Fruit fly (Drosophila melanogaster) whole organism, embryonic: Measurements from ENCODE around the gene CG33282.
A peak's percentile ranks its signal among the peaks of the same experiment; 100 is the strongest.

ENCODE experiments used
- Atf-2 ChIP-seq: fragments of 200-800 bp; sonication (Bioruptor generic); optimal IDR thresholded peaks from 2 replicates; lab custom pipeline; 2016; ENCODE audit warnings: missing biosample characterization, missing genetic modification characterization
- Atf6 ChIP-seq: fragments of 200-800 bp; sonication (Bioruptor generic); IDR thresholded peaks from 2 replicates; pipeline ENCODE4 v1.3.6; 2022; ENCODE audit warnings: missing biosample characterization, missing genetic modification characterization
- C15 ChIP-seq: fragments of 200-800 bp; sonication (Bioruptor generic); IDR thresholded peaks from 3 replicates; pipeline ENCODE4 v1.3.6; 2022; ENCODE audit warnings: missing biosample characterization, missing genetic modification characterization
- CG10366 ChIP-seq: fragments of 200-800 bp; sonication (Bioruptor generic); IDR thresholded peaks from 2 replicates; pipeline ENCODE4 v1.3.6; 2022; ENCODE audit warnings: missing biosample characterization, missing genetic modification characterization
- CG10979 ChIP-seq: fragments of 200-800 bp; sonication (Bioruptor generic); optimal IDR thresholded peaks from 2 replicates; lab custom pipeline; 2018; ENCODE audit warnings: missing biosample characterization, mild to moderate bottlenecking, missing genetic modification characterization, moderate library complexity
- CG11695 ChIP-seq: fragments of 200-800 bp; sonication (Bioruptor generic); IDR thresholded peaks from 3 replicates; pipeline ENCODE4 v1.3.6; 2022; ENCODE audit warnings: missing biosample characterization, missing genetic modification characterization
- CG12299 ChIP-seq: fragments of 200-800 bp; sonication (Bioruptor generic); optimal IDR thresholded peaks from 2 replicates; lab custom pipeline; 2018; ENCODE audit warnings: missing biosample characterization, mild to moderate bottlenecking, missing genetic modification characterization
- CG12942 ChIP-seq: fragments of 200-800 bp; sonication (Bioruptor generic); optimal IDR thresholded peaks from 3 replicates; lab custom pipeline; 2016; ENCODE audit warnings: missing biosample characterization, missing genetic modification characterization
- CG16813 ChIP-seq: fragments of 200-800 bp; sonication (Bioruptor generic); IDR thresholded peaks from 3 replicates; pipeline ENCODE4 v1.3.6; 2022; ENCODE audit warnings: missing biosample characterization, missing genetic modification characterization; ENCODE audit not compliant: partially characterized antibody
- CG18262 ChIP-seq: fragments of 200-800 bp; optimal IDR thresholded peaks from 3 replicates; lab custom pipeline; 2019; ENCODE audit warnings: missing biosample characterization, mild to moderate bottlenecking, missing genetic modification characterization, moderate library complexity
- CG2889 ChIP-seq: fragments of 200-800 bp; sonication (Bioruptor generic); IDR thresholded peaks from 3 replicates; pipeline ENCODE4 v1.3.6; 2022; ENCODE audit warnings: missing biosample characterization, missing genetic modification characterization
- CG6654 ChIP-seq: fragments of 200-800 bp; sonication (Bioruptor generic); optimal IDR thresholded peaks from 2 replicates; lab custom pipeline; 2017; ENCODE audit warnings: missing biosample characterization, mild to moderate bottlenecking, missing genetic modification characterization
- CG7556 ChIP-seq: fragments of 200-800 bp; sonication (Bioruptor generic); optimal IDR thresholded peaks from 2 replicates; lab custom pipeline; 2017; ENCODE audit warnings: missing biosample characterization, mild to moderate bottlenecking, missing genetic modification characterization
- CG7928 ChIP-seq: fragments of 200-800 bp; sonication (Bioruptor generic); optimal IDR thresholded peaks from 2 replicates; lab custom pipeline; 2017; ENCODE audit warnings: missing biosample characterization, mild to moderate bottlenecking, missing genetic modification characterization
- CG8924 ChIP-seq: fragments of 200-800 bp; optimal IDR thresholded peaks from 3 replicates; lab custom pipeline; 2019; ENCODE audit warnings: missing biosample characterization, mild to moderate bottlenecking, missing genetic modification characterization, moderate library complexity
- CG9437 ChIP-seq: fragments of 200-800 bp; sonication (Bioruptor generic); optimal IDR thresholded peaks from 2 replicates; lab custom pipeline; 2018; ENCODE audit warnings: missing biosample characterization, mild to moderate bottlenecking, missing genetic modification characterization
- Dek ChIP-seq: fragments of 200-800 bp; sonication (Bioruptor generic); optimal IDR thresholded peaks from 3 replicates; lab custom pipeline; 2019; ENCODE audit warnings: missing biosample characterization, mild to moderate bottlenecking, missing genetic modification characterization, moderate library complexity
- Dip2 ChIP-seq: fragments of 200-800 bp; sonication (Bioruptor generic); IDR thresholded peaks from 2 replicates; pipeline ENCODE4 v1.3.6; 2022; ENCODE audit warnings: missing biosample characterization, missing genetic modification characterization
- Ets97D ChIP-seq: fragments of 200-800 bp; sonication (Bioruptor generic); optimal IDR thresholded peaks from 3 replicates; lab custom pipeline; 2016; ENCODE audit warnings: missing biosample characterization, missing genetic modification characterization
- Mad ChIP-seq: fragments of 200-800 bp; sonication (Bioruptor generic); optimal IDR thresholded peaks from 2 replicates; lab custom pipeline; 2016; ENCODE audit warnings: missing biosample characterization, missing genetic modification characterization
- NC2β ChIP-seq: fragments of 200-800 bp; sonication (Bioruptor generic); optimal IDR thresholded peaks from 2 replicates; lab custom pipeline; 2016; ENCODE audit warnings: missing biosample characterization, missing genetic modification characterization
- NfI ChIP-seq: fragments of 200-800 bp; sonication (Bioruptor generic); optimal IDR thresholded peaks from 3 replicates; lab custom pipeline; 2018; ENCODE audit warnings: missing biosample characterization, mild to moderate bottlenecking, missing genetic modification characterization, moderate library complexity
- Oaz ChIP-seq: fragments of 200-800 bp; sonication (Bioruptor generic); IDR thresholded peaks from 2 replicates; pipeline ENCODE4 v1.3.6; 2022; ENCODE audit warnings: missing biosample characterization, missing genetic modification characterization
- Side ChIP-seq: fragments of 200-800 bp; sonication (Bioruptor generic); optimal IDR thresholded peaks from 2 replicates; lab custom pipeline; 2016; ENCODE audit warnings: missing biosample characterization, missing genetic modification characterization
- ac ChIP-seq: fragments of 200-800 bp; sonication (Bioruptor generic); optimal IDR thresholded peaks from 3 replicates; lab custom pipeline; 2017; ENCODE audit warnings: missing biosample characterization, mild to moderate bottlenecking, missing genetic modification characterization
- ase ChIP-seq: fragments of 200-800 bp; sonication (Bioruptor generic); IDR thresholded peaks from 3 replicates; pipeline ENCODE4 v1.3.6; 2022; ENCODE audit warnings: missing biosample characterization, missing genetic modification characterization
- ato ChIP-seq: fragments of 200-800 bp; sonication (Bioruptor generic); IDR thresholded peaks from 2 replicates; pipeline ENCODE4 v1.3.6; 2022; ENCODE audit warnings: missing biosample characterization, missing genetic modification characterization; ENCODE audit not compliant: partially characterized antibody
- bcd ChIP-seq: fragments of 200-800 bp; sonication (Bioruptor generic); optimal IDR thresholded peaks from 2 replicates; lab custom pipeline; 2017; ENCODE audit warnings: missing biosample characterization, mild to moderate bottlenecking, missing genetic modification characterization
- bowl ChIP-seq: fragments of 200-800 bp; sonication (Bioruptor generic); IDR thresholded peaks from 2 replicates; pipeline ENCODE4 v1.3.6; 2022; ENCODE audit warnings: missing biosample characterization, missing genetic modification characterization
- da ChIP-seq: fragments of 200-800 bp; sonication (Bioruptor generic); optimal IDR thresholded peaks from 2 replicates; lab custom pipeline; 2016; ENCODE audit warnings: missing biosample characterization, missing genetic modification characterization
- dati ChIP-seq: fragments of 200-800 bp; sonication (Bioruptor generic); IDR thresholded peaks from 2 replicates; pipeline ENCODE4 v1.3.6; 2022; ENCODE audit warnings: missing biosample characterization, missing genetic modification characterization
- dmrt99B ChIP-seq: fragments of 200-800 bp; sonication (Bioruptor generic); optimal IDR thresholded peaks from 2 replicates; lab custom pipeline; 2018; ENCODE audit warnings: missing biosample characterization, mild to moderate bottlenecking, missing genetic modification characterization, moderate library complexity
- emc ChIP-seq: fragments of 200-800 bp; sonication (Bioruptor generic); optimal IDR thresholded peaks from 2 replicates; lab custom pipeline; 2016; ENCODE audit warnings: missing biosample characterization, missing genetic modification characterization
- esg ChIP-seq: fragments of 200-800 bp; sonication (Bioruptor generic); conservative IDR thresholded peaks from 2 replicates; pipeline ENCODE4 v1.3.6; 2022; ENCODE audit warnings: missing biosample characterization, missing genetic modification characterization
- fd3F ChIP-seq: fragments of 200-800 bp; sonication (Bioruptor generic); optimal IDR thresholded peaks from 2 replicates; lab custom pipeline; 2018; ENCODE audit warnings: missing biosample characterization, mild to moderate bottlenecking, missing genetic modification characterization, moderate library complexity
- h ChIP-seq: fragments of >200 bp; optimal IDR thresholded peaks from 2 replicates; lab custom pipeline; 2017
- hb ChIP-seq: fragments of 200-800 bp; sonication (Bioruptor generic); IDR thresholded peaks from 3 replicates; pipeline ENCODE4 v1.3.6; 2022; ENCODE audit warnings: missing biosample characterization, missing genetic modification characterization; ENCODE audit not compliant: partially characterized antibody
- her ChIP-seq: fragments of 200-800 bp; sonication (Bioruptor generic); optimal IDR thresholded peaks from 2 replicates; lab custom pipeline; 2016; ENCODE audit warnings: missing biosample characterization, missing genetic modification characterization
- jigr1 ChIP-seq: fragments of 200-800 bp; sonication (Bioruptor generic); IDR thresholded peaks from 3 replicates; pipeline ENCODE4 v1.3.6; 2022; ENCODE audit warnings: missing biosample characterization, missing genetic modification characterization
- jing ChIP-seq: fragments of 200-800 bp; sonication (Bioruptor generic); optimal IDR thresholded peaks from 2 replicates; lab custom pipeline; 2018; ENCODE audit warnings: missing biosample characterization, mild to moderate bottlenecking, missing genetic modification characterization
- kay ChIP-seq: fragments of 200-800 bp; sonication (Bioruptor generic); optimal IDR thresholded peaks from 2 replicates; lab custom pipeline; 2016; ENCODE audit warnings: missing biosample characterization, missing genetic modification characterization
- lmd ChIP-seq: fragments of 200-800 bp; sonication (Bioruptor generic); IDR thresholded peaks from 2 replicates; pipeline ENCODE4 v1.3.6; 2022; ENCODE audit warnings: missing biosample characterization, missing genetic modification characterization
- luna ChIP-seq: fragments of 200-800 bp; sonication (Bioruptor generic); optimal IDR thresholded peaks from 2 replicates; lab custom pipeline; 2016; ENCODE audit warnings: missing biosample characterization, missing genetic modification characterization
- mam ChIP-seq: fragments of 200-800 bp; sonication (Bioruptor generic); optimal IDR thresholded peaks from 3 replicates; lab custom pipeline; 2016; ENCODE audit warnings: missing biosample characterization, missing genetic modification characterization
- pb ChIP-seq: fragments of 200-800 bp; sonication (Bioruptor generic); optimal IDR thresholded peaks from 3 replicates; lab custom pipeline; 2016; ENCODE audit warnings: missing biosample characterization, missing genetic modification characterization
- phol ChIP-seq: fragments of 200-800 bp; sonication (Bioruptor generic); optimal IDR thresholded peaks from 3 replicates; lab custom pipeline; 2018; ENCODE audit warnings: missing biosample characterization, mild to moderate bottlenecking, missing genetic modification characterization, moderate library complexity
- prd ChIP-seq, 3 experiments: fragments of >200 bp in 2 of 3; fragments of 200-800 bp in 1 of 3; sonication (Bioruptor generic) in 1 of 3; optimal IDR thresholded peaks in 2 of 3; IDR thresholded peaks in 1 of 3; 2 replicates in 2 of 3; 3 replicates in 1 of 3; pipeline versions ENCODE4 v1.3.6 to Lab custom; 2017 to 2022; ENCODE audit warnings: missing biosample characterization in 1 of 3, missing genetic modification characterization in 1 of 3
- shn ChIP-seq: fragments of 200-800 bp; sonication (Bioruptor generic); optimal IDR thresholded peaks from 3 replicates; lab custom pipeline; 2016; ENCODE audit warnings: missing biosample characterization, missing genetic modification characterization
- sima ChIP-seq: fragments of 200-800 bp; sonication (Bioruptor generic); optimal IDR thresholded peaks from 2 replicates; lab custom pipeline; 2016; ENCODE audit warnings: missing biosample characterization, missing genetic modification characterization
- yki ChIP-seq: fragments of >200 bp; optimal IDR thresholded peaks from 3 replicates; lab custom pipeline; 2018
- zf30C ChIP-seq: fragments of 200-800 bp; sonication (Bioruptor generic); optimal IDR thresholded peaks from 3 replicates; lab custom pipeline; 2018; ENCODE audit warnings: missing biosample characterization, mild to moderate bottlenecking, missing genetic modification characterization

The CG33282 gene

dm6 chr2L:3348146-3348747, 20.5 kb downstream of the CG33282 start (continued):
- TF ChIP-seq jigr1 (GFP tag; lab: Robert Waterston, UW) (peak; percentile 87; the same call in 2 of the 3 replicates), Ets97D (GFP tag; lab: Kevin White, UChicago) (peak; percentile 31), bcd (GFP tag; lab: Kevin White, UChicago) (peak; percentile 76), shn (GFP tag; lab: Kevin White, UChicago) (peak; percentile 61), Side (peak; percentile 21), Mad (GFP tag; lab: Kevin White, UChicago) (peak; percentile 58), Dek (tag; lab: Kevin White, UChicago) (peak; percentile 47), CG11695 (GFP tag; lab: Robert Waterston, UW) (peak; percentile 87), da (GFP tag; lab: Kevin White, UChicago) (no peak), ase (peak; percentile 95), Atf-2 (GFP tag; lab: Kevin White, UChicago) (peak; percentile 63), lmd (GFP tag; lab: Robert Waterston, UW) (peak; percentile 81), yki (lab: Kevin White, UChicago) (no peak), Oaz (GFP tag; lab: Robert Waterston, UW) (peak; percentile 54; the same call in 1 of the 2 replicates), CG7928 (no peak), CG8924 (tag; lab: Kevin White, UChicago) (peak; percentile 78), luna (GFP tag; lab: Kevin White, UChicago) (no peak), ac (GFP tag; lab: Kevin White, UChicago) (no peak), CG12299 (tag; lab: Kevin White, UChicago) (peak; percentile 14), phol (tag; lab: Kevin White, UChicago) (peak; percentile 89), fd3F (GFP tag; lab: Kevin White, UChicago) (no peak), NC2β (GFP tag; lab: Kevin White, UChicago) (peak; percentile 66), CG6654 (peak; percentile 62), NfI (GFP tag; lab: Kevin White, UChicago) (peak; percentile 70), dati (GFP tag; lab: Robert Waterston, UW) (peak; percentile 71), CG2889 (peak; percentile 72; the same call in 1 of the 3 replicates), h (no peak), C15 (GFP tag; lab: Robert Waterston, UW) (peak; percentile 57; the same call in 1 of the 3 replicates), CG9437 (peak; percentile 54), prd (optimal IDR thresholded peaks at IDR 0.05; lab: Kevin White, UChicago) (no peak), prd (GFP tag; IDR thresholded peaks at IDR 0.05; lab: Robert Waterston, UW) (peak; percentile 93), bowl (GFP tag; lab: Robert Waterston, UW) (no peak), CG16813 (GFP tag; lab: Robert Waterston, UW) (no peak), mam (peak; percentile 38), sima (GFP tag; lab: Kevin White, UChicago) (no peak), emc (GFP tag; lab: Kevin White, UChicago) (no peak), pb (peak; percentile 30), Dip2 (GFP tag; lab: Robert Waterston, UW) (no peak), ato (GFP tag; lab: Robert Waterston, UW) (no peak), dmrt99B (tag; lab: Kevin White, UChicago) (peak; percentile 94), Atf6 (peak; percentile 48; the same call in 1 of the 2 replicates), CG10366 (peak; percentile 85), esg (GFP tag; lab: Robert Waterston, UW) (peak; percentile 81), her (GFP tag; lab: Kevin White, UChicago) (peak; percentile 23), zf30C (GFP tag; lab: Kevin White, UChicago) (no peak), CG10979 (tag; lab: Kevin White, UChicago) (peak; percentile 88), hb (GFP tag; lab: Robert Waterston, UW) (peak; percentile 55; the same call in 2 of the 3 replicates), kay (GFP tag; lab: Kevin White, UChicago) (peak; percentile 68), CG7556 (GFP tag; lab: Kevin White, UChicago) (peak; percentile 69), CG18262 (tag; lab: Kevin White, UChicago) (peak; percentile 89), CG12942 (GFP tag; lab: Kevin White, UChicago) (peak; percentile 39), jing (peak; percentile 68)
